Worm (Caenorhabditis elegans): ENCODE results near the gene srx-95.

The srx-95 gene

DNA sequence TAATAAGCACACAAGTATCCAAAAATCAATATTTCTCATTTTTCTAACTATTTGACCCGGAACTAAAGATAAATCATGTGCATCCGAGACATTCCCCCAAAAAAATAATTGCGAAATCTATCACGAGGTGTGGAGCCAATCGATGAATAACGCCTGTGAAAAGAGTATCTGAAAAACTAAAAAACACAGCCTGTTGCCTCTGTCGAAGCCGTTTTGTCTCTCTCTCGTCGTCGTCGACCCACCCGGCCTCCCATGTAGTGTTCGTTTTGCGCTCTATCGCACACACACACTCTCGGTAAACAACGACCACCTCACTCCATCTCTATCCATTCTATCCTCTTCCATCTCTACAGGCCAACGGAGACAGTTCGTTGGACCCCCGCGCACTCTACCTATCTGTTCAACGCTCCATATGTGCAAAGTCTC is 28.2 kb upstream of the srx-95 start (continued):
- TF ChIP-seq egl-27 (tag; optimal IDR thresholded peaks at IDR 0.05) = no peak
- no peak for TF ChIP-seq ztf-1 (GFP tag; conservative IDR thresholded peaks at IDR 0.05)
- no peak for TF ChIP-seq elt-1 (tag; optimal IDR thresholded peaks at IDR 0.05)
- TF ChIP-seq crh-2 (tag; optimal IDR thresholded peaks at IDR 0.05) = no peak
- no peak for TF ChIP-seq peb-1 (tag; optimal IDR thresholded peaks at IDR 0.05)
- no peak for TF ChIP-seq aly-2 (tag; optimal IDR thresholded peaks at IDR 0.05)
- peak; percentile 8 for TF ChIP-seq fos-1 (tag; optimal IDR thresholded peaks at IDR 0.05)
- TF ChIP-seq nhr-23 (tag; optimal IDR thresholded peaks at IDR 0.05) = no peak
- no peak for TF ChIP-seq snpc-4 (tag; optimal IDR thresholded peaks at IDR 0.05)
- TF ChIP-seq sem-4 (tag; optimal IDR thresholded peaks at IDR 0.05) = no peak

DNA sequence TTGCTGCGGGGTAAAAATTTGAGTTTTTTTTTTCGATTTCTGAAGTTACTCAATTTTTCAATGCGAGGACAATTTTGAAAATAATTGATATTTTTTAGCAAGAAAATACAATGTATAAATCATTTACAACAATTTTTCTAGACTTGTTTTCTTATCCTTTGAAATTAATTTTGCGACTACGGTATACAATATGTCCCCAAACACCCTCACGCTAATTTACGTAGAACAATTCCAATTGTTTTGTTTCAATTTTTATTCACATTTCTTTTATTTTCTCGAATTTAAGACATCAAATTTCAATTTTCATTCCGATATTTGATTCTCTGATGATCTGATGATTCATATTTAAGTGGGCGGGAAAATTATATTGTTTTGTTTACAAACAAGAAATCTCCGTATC is 27.4 kb upstream of the srx-95 start:
- TF ChIP-seq egl-27 (tag; optimal IDR thresholded peaks at IDR 0.05) = no peak
- no peak for TF ChIP-seq lin-11 (tag; optimal IDR thresholded peaks at IDR 0.05)
- no peak for TF ChIP-seq elt-3 (tag; optimal IDR thresholded peaks at IDR 0.05)
- TF ChIP-seq mab-5 (tag; optimal IDR thresholded peaks at IDR 0.05) = no peak
- no peak for TF ChIP-seq ZK546.5 (tag; optimal IDR thresholded peaks at IDR 0.05)
- no peak for TF ChIP-seq nhr-23 (tag; optimal IDR thresholded peaks at IDR 0.05)
- TF ChIP-seq mdl-1 (tag; optimal IDR thresholded peaks at IDR 0.05) = no peak
- no peak for TF ChIP-seq unc-39 (tag; optimal IDR thresholded peaks at IDR 0.05)

DNA sequence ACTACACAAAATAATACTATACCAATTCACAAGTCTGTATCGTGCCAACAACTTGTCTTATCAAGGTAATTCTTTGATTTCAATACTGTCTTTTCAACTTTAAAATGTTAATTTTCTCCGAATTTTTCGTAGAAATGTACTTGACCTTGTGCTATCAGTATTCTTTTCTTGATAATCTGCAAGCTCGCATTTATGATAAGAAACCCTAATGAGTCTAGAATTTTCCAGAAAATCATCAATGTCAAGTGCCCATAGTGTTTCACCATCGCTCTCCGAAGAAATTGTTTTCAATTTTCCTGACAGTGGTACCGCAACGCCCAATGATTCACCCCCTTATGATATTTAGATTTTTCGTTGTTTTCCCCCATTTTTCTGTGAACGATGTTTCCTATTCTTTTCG is 26.7 kb upstream of the srx-95 start:
- TF ChIP-seq unc-39 (tag; optimal IDR thresholded peaks at IDR 0.05) = no peak
- no peak for TF ChIP-seq lin-39 (tag; optimal IDR thresholded peaks at IDR 0.05)
- TF ChIP-seq ceh-16 (tag; optimal IDR thresholded peaks at IDR 0.05) = no peak
- TF ChIP-seq nhr-23 (tag; optimal IDR thresholded peaks at IDR 0.05) = no peak
- TF ChIP-seq F13H6.1 (tag; optimal IDR thresholded peaks at IDR 0.05) = no peak
- TF ChIP-seq nhr-77 (tag; optimal IDR thresholded peaks at IDR 0.05) = no peak
- no peak for TF ChIP-seq mdl-1 (tag; optimal IDR thresholded peaks at IDR 0.05)
- TF ChIP-seq fos-1 (tag; optimal IDR thresholded peaks at IDR 0.05) = peak; percentile 64
- TF ChIP-seq peb-1 (tag; optimal IDR thresholded peaks at IDR 0.05) = no peak

ce11 chrII:6779104-6779503 is 24.5 kb upstream of the srx-95 start, which contains the start of gene T13C2.7:
TSS of gene T13C2.7 (plus strand) at chrII:6779404.
- TF ChIP-seq elt-1 (tag; optimal IDR thresholded peaks at IDR 0.05) (no peak), lin-11 (tag; optimal IDR thresholded peaks at IDR 0.05) (no peak), nhr-129 (tag; optimal IDR thresholded peaks at IDR 0.05) (no peak), crh-2 (tag; optimal IDR thresholded peaks at IDR 0.05) (no peak)

DNA sequence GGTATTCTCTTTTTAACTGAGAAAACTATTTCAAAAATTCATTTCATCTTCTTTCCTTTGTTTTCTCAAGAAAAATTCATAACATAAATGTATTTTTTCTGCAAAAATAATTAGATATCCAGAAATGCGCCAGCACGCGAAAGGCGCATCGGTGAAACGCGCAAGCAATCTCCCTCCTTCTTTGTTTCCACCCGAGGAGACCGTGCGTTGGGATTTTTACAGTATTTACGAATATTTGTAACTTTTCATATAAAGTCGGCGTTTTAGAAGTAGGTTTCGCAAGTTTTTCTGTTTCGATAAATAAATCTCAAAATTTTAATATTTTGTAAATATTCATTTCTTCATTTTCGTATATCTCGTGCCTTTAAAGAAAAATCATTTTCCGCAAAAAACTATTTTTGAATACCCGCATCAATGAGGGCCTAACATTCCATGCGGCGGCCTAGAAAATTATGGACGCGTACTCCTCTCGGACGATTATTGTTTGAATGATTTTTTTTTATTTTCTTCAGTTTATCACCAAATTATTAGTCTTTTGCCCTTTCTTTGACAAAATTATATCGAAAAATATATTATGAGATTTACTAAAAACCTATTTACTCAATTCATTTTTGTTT is 22.0 kb upstream of the srx-95 start, which contains the start of gene ssup-72:
Gene ssup-72 (plus strand): TSS at position 181 of the 617 bp plus-strand sequence.
- TF ChIP-seq ztf-1 (GFP tag; conservative IDR thresholded peaks at IDR 0.05) (no peak), alr-1 (tag; optimal IDR thresholded peaks at IDR 0.05) (no peak), lsy-2 (tag; optimal IDR thresholded peaks at IDR 0.05) (peak in 1 of 2 experiments; percentile 85), ceh-16 (tag; optimal IDR thresholded peaks at IDR 0.05) (no peak), C34F6.9 (tag; optimal IDR thresholded peaks at IDR 0.05) (peak; percentile 75), ztf-4 (tag; optimal IDR thresholded peaks at IDR 0.05) (peak; percentile 7), ztf-11 (tag; optimal IDR thresholded peaks at IDR 0.05) (no peak), sma-9 (GFP tag; optimal IDR thresholded peaks at IDR 0.05) (peak; percentile 75), sma-9 (tag; optimal IDR thresholded peaks at IDR 0.05) (no peak), nhr-129 (tag; optimal IDR thresholded peaks at IDR 0.05) (peak; percentile 37), unc-55 (GFP tag; optimal IDR thresholded peaks at IDR 0.05) (peak; percentile 73), nhr-12 (tag; optimal IDR thresholded peaks at IDR 0.05) (no peak), ZK546.5 (tag; optimal IDR thresholded peaks at IDR 0.05) (no peak), R02D3.7 (tag; optimal IDR thresholded peaks at IDR 0.05) (no peak), nhr-6 (tag; optimal IDR thresholded peaks at IDR 0.05) (peak; percentile 17), fos-1 (tag; optimal IDR thresholded peaks at IDR 0.05) (peak; percentile 26), F13H6.1 (tag; optimal IDR thresholded peaks at IDR 0.05) (peak; percentile 73), lin-13 (GFP tag; optimal IDR thresholded peaks at IDR 0.05) (peak; percentile 57), sma-3 (GFP tag; optimal IDR thresholded peaks at IDR 0.05) (peak; percentile 77), elt-1 (tag; optimal IDR thresholded peaks at IDR 0.05) (no peak), snpc-4 (tag; optimal IDR thresholded peaks at IDR 0.05) (no peak), skn-1 (tag; optimal IDR thresholded peaks at IDR 0.05) (no peak), crh-2 (tag; optimal IDR thresholded peaks at IDR 0.05) (peak; percentile 58), elt-3 (tag; optimal IDR thresholded peaks at IDR 0.05) (no peak), unc-62 (GFP tag; optimal IDR thresholded peaks at IDR 0.05) (no peak), nhr-21 (tag; optimal IDR thresholded peaks at IDR 0.05) (peak; percentile 56), ceh-82 (tag; optimal IDR thresholded peaks at IDR 0.05) (no peak), gmeb-1 (tag; optimal IDR thresholded peaks at IDR 0.05) (peak; percentile 84)
